Worm (Caenorhabditis elegans) whole organism, L1 larva: ENCODE results near the gene F56B6.6.

Experiments
- efl-1 ChIP-seq, 4 experiments: fragments of 150-350 bp; optimal IDR thresholded peaks in 3 of 4; peaks in 1 of 4; 1 replicate in 1 of 4; 2 replicates in 3 of 4; lab custom pipeline; 2014; ENCODE audit warnings: missing biosample characterization in 2 of 4, missing genetic modification characterization in 2 of 4, missing genetic modification reagents in 2 of 4
- egl-27 ChIP-seq, 2 experiments: fragments of 150-350 bp in 1 of 2; sonication (generic microtip); optimal IDR thresholded peaks; 3 replicates each; lab custom pipeline; 2017 to 2018; ENCODE audit warnings: missing biosample characterization in 2 of 2, missing genetic modification characterization in 2 of 2, missing genetic modification reagents in 2 of 2
- fos-1 ChIP-seq: fragments of 150-350 bp; optimal IDR thresholded peaks from 2 replicates; lab custom pipeline; 2014; ENCODE audit warnings: missing biosample characterization, missing genetic modification characterization
- isw-1 ChIP-seq: fragments of 200-800 bp; sonication (Bioruptor generic); IDR thresholded peaks from 2 replicates; pipeline ENCODE4 v1.3.6; 2022; ENCODE audit warnings: missing genetic modification characterization, missing compliant biosample characterization
- jun-1 ChIP-seq: fragments of 150-350 bp; optimal IDR thresholded peaks from 2 replicates; lab custom pipeline; 2014; ENCODE audit warnings: missing biosample characterization, missing genetic modification reagents, missing genetic modification characterization
- mef-2 ChIP-seq: fragments of 150-350 bp; optimal IDR thresholded peaks from 2 replicates; lab custom pipeline; 2014; ENCODE audit warnings: missing biosample characterization, missing genetic modification characterization
- nhr-11 ChIP-seq: fragments of 150-350 bp; optimal IDR thresholded peaks from 2 replicates; lab custom pipeline; 2014; ENCODE audit warnings: missing biosample characterization, missing genetic modification characterization
- nhr-76 ChIP-seq: sonication (generic microtip); optimal IDR thresholded peaks from 2 replicates; lab custom pipeline; 2017; ENCODE audit warnings: missing biosample characterization, missing genetic modification characterization
- pqm-1 ChIP-seq: sonication (generic microtip); optimal IDR thresholded peaks from 3 replicates; lab custom pipeline; 2017; ENCODE audit warnings: missing biosample characterization, missing genetic modification characterization
- snpc-4 ChIP-seq: fragments of 150-350 bp; optimal IDR thresholded peaks from 2 replicates; lab custom pipeline; 2014; ENCODE audit warnings: missing biosample characterization, missing genetic modification characterization
- tbx-2 ChIP-seq: sonication (generic microtip); optimal IDR thresholded peaks from 2 replicates; lab custom pipeline; 2016; ENCODE audit warnings: missing genetic modification characterization, missing compliant biosample characterization
- unc-30 ChIP-seq: sonication (generic microtip); optimal IDR thresholded peaks from 2 replicates; lab custom pipeline; 2017; ENCODE audit warnings: missing biosample characterization, missing genetic modification characterization
- unc-62 ChIP-seq: fragments of 150-350 bp; optimal IDR thresholded peaks from 2 replicates; lab custom pipeline; 2014; ENCODE audit warnings: missing biosample characterization, missing genetic modification reagents, missing genetic modification characterization

DNA sequence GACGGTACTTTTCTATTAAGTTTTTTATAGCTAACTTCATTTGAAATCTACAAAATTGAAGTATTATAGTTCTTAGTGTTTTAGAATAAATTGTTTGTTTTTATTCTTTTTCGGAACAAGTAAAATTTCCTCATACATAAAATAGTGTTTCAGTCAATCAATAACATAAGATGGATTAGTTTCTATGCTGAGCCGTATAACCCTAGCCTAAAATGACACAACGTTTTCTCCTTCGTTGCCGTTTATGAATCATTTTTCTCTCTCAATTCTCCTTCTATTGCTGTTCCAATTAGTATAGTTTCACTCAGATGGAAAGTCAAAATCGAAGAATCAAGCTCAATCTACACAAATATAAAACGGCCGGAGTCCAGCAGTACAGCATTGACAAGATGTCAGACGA lies 9.4 kb upstream of the F56B6.6 start, which contains the start of gene rgs-7:
- TF ChIP-seq pqm-1 (tag; lab: Kevin White, UChicago) (no peak), egl-27 (tag; optimal IDR thresholded peaks at IDR 0.05; lab: Kevin White, UChicago) (no peak), jun-1 (tag; lab: Kevin White, UChicago) (no peak), tbx-2 (tag; lab: Kevin White, UChicago) (no peak), unc-62 (GFP tag; lab: Kevin White, UChicago) (no peak), fos-1 (tag; lab: Kevin White, UChicago) (no peak), snpc-4 (no peak), mef-2 (tag; lab: Kevin White, UChicago) (no peak), unc-30 (tag; lab: Kevin White, UChicago) (no peak), nhr-11 (no peak), efl-1 (optimal IDR thresholded peaks at IDR 0.05; lab: Kevin White, UChicago) (no peak), efl-1 (GFP tag; optimal IDR thresholded peaks at IDR 0.05 in 1 of 2; lab: Kevin White, UChicago) (no peak), isw-1 (no peak), nhr-76 (tag; lab: Kevin White, UChicago) (no peak)
